Fruit fly (Drosophila melanogaster) whole organism, embryonic: Measurements from ENCODE around the gene CG17359.

Source experiments
- BtbVII ChIP-seq: fragments of 200-800 bp; sonication (Bioruptor generic); optimal IDR thresholded peaks from 3 replicates; lab custom pipeline; 2017; ENCODE audit warnings: missing biosample characterization, mild to moderate bottlenecking, missing genetic modification characterization
- CG12155 ChIP-seq: fragments of 200-800 bp; sonication (Bioruptor generic); optimal IDR thresholded peaks from 3 replicates; lab custom pipeline; 2016; ENCODE audit warnings: missing biosample characterization, missing genetic modification characterization
- CG15479 ChIP-seq: fragments of 200-800 bp; sonication (Bioruptor generic); optimal IDR thresholded peaks from 3 replicates; lab custom pipeline; 2019; ENCODE audit warnings: missing biosample characterization, mild to moderate bottlenecking, missing genetic modification characterization, moderate library complexity
- CG1603 ChIP-seq: fragments of 200-800 bp; sonication (Bioruptor generic); optimal IDR thresholded peaks from 2 replicates; lab custom pipeline; 2019; ENCODE audit warnings: missing biosample characterization, mild to moderate bottlenecking, missing genetic modification characterization, moderate library complexity
- CG16813 ChIP-seq: fragments of 200-800 bp; sonication (Bioruptor generic); IDR thresholded peaks from 3 replicates; pipeline ENCODE4 v1.3.6; 2022; ENCODE audit warnings: missing biosample characterization, missing genetic modification characterization; ENCODE audit not compliant: partially characterized antibody
- CG17361 ChIP-seq: fragments of 200-800 bp; sonication (Bioruptor generic); IDR thresholded peaks from 3 replicates; pipeline ENCODE4 v1.3.6; 2022; ENCODE audit warnings: missing biosample characterization, missing genetic modification characterization
- CG17568 ChIP-seq: fragments of 200-800 bp; sonication (Bioruptor generic); optimal IDR thresholded peaks from 2 replicates; lab custom pipeline; 2018; ENCODE audit warnings: missing biosample characterization, mild to moderate bottlenecking, missing genetic modification characterization, moderate library complexity
- CG17829 ChIP-seq: fragments of 200-800 bp; optimal IDR thresholded peaks from 2 replicates; lab custom pipeline; 2019; ENCODE audit warnings: missing biosample characterization, mild to moderate bottlenecking, missing genetic modification characterization, moderate library complexity
- CG2202 ChIP-seq: fragments of 200-800 bp; sonication (Bioruptor generic); optimal IDR thresholded peaks from 2 replicates; lab custom pipeline; 2018; ENCODE audit warnings: missing biosample characterization, mild to moderate bottlenecking, missing genetic modification characterization
- CG2712 ChIP-seq: fragments of 200-800 bp; optimal IDR thresholded peaks from 3 replicates; lab custom pipeline; 2019; ENCODE audit warnings: missing biosample characterization, mild to moderate bottlenecking, missing genetic modification characterization, moderate library complexity
- CG31365 ChIP-seq: fragments of 200-800 bp; sonication (Bioruptor generic); optimal IDR thresholded peaks from 2 replicates; lab custom pipeline; 2018; ENCODE audit warnings: missing biosample characterization, mild to moderate bottlenecking, missing genetic modification characterization
- CG4282 ChIP-seq: fragments of 200-800 bp; sonication (Bioruptor generic); optimal IDR thresholded peaks from 2 replicates; lab custom pipeline; 2016; ENCODE audit warnings: missing biosample characterization, missing genetic modification characterization
- CG4328 ChIP-seq: fragments of 200-800 bp; sonication (Bioruptor generic); optimal IDR thresholded peaks from 3 replicates; lab custom pipeline; 2017; ENCODE audit warnings: missing biosample characterization, missing genetic modification reagents, missing genetic modification characterization
- CG5180 ChIP-seq: fragments of 200-800 bp; sonication (Bioruptor generic); optimal IDR thresholded peaks from 3 replicates; lab custom pipeline; 2017; ENCODE audit warnings: missing biosample characterization, missing genetic modification characterization, mild to moderate bottlenecking, moderate library complexity, missing genetic modification reagents
- CG6175 ChIP-seq: fragments of 200-800 bp; sonication (Bioruptor generic); IDR thresholded peaks from 3 replicates; pipeline ENCODE4 v1.3.6; 2022; ENCODE audit warnings: missing biosample characterization, missing genetic modification characterization
- CG7556 ChIP-seq: fragments of 200-800 bp; sonication (Bioruptor generic); optimal IDR thresholded peaks from 2 replicates; lab custom pipeline; 2017; ENCODE audit warnings: missing biosample characterization, mild to moderate bottlenecking, missing genetic modification characterization
- CG7928 ChIP-seq: fragments of 200-800 bp; sonication (Bioruptor generic); optimal IDR thresholded peaks from 2 replicates; lab custom pipeline; 2017; ENCODE audit warnings: missing biosample characterization, mild to moderate bottlenecking, missing genetic modification characterization
- CG7963 ChIP-seq: fragments of 200-800 bp; sonication (Bioruptor generic); IDR thresholded peaks from 3 replicates; pipeline ENCODE4 v1.3.6; 2022; ENCODE audit warnings: missing biosample characterization, missing genetic modification characterization; ENCODE audit not compliant: partially characterized antibody
- CG8359 ChIP-seq: fragments of 200-800 bp; sonication (Bioruptor generic); optimal IDR thresholded peaks from 2 replicates; lab custom pipeline; 2017; ENCODE audit warnings: missing biosample characterization, mild to moderate bottlenecking, missing genetic modification characterization, borderline replicate concordance
- CG8924 ChIP-seq: fragments of 200-800 bp; optimal IDR thresholded peaks from 3 replicates; lab custom pipeline; 2019; ENCODE audit warnings: missing biosample characterization, mild to moderate bottlenecking, missing genetic modification characterization, moderate library complexity
- D19B ChIP-seq: fragments of 200-800 bp; sonication (Bioruptor generic); optimal IDR thresholded peaks from 2 replicates; lab custom pipeline; 2017; ENCODE audit warnings: missing biosample characterization, mild to moderate bottlenecking, missing genetic modification characterization
- E2f2 ChIP-seq: fragments of 200-800 bp; sonication (Bioruptor generic); IDR thresholded peaks from 2 replicates; pipeline ENCODE4 v1.3.6; 2022; ENCODE audit warnings: missing biosample characterization, missing genetic modification characterization
- Ets65A ChIP-seq: fragments of 200-800 bp; sonication (Bioruptor generic); peaks from one replicate; lab custom pipeline; 2016; ENCODE audit warnings: missing biosample characterization, missing genetic modification characterization
- Fer2 ChIP-seq: fragments of 200-800 bp; sonication (Bioruptor generic); optimal IDR thresholded peaks from 2 replicates; lab custom pipeline; 2018; ENCODE audit warnings: missing biosample characterization, mild to moderate bottlenecking, missing genetic modification characterization, moderate library complexity
- Fer3 ChIP-seq: fragments of 200-800 bp; sonication (Bioruptor generic); optimal IDR thresholded peaks from 2 replicates; lab custom pipeline; 2018; ENCODE audit warnings: missing biosample characterization, mild to moderate bottlenecking, missing genetic modification characterization, moderate library complexity
- Gsc ChIP-seq: fragments of 200-800 bp; sonication (Bioruptor generic); IDR thresholded peaks from 2 replicates; pipeline ENCODE4 v1.3.6; 2022; ENCODE audit warnings: missing biosample characterization, missing genetic modification characterization
- Hmx ChIP-seq: fragments of 200-800 bp; sonication (Bioruptor generic); optimal IDR thresholded peaks from 2 replicates; lab custom pipeline; 2016; ENCODE audit warnings: missing biosample characterization, missing genetic modification characterization
- Myb ChIP-seq: fragments of 200-800 bp; sonication (Bioruptor generic); optimal IDR thresholded peaks from 2 replicates; lab custom pipeline; 2016; ENCODE audit warnings: missing biosample characterization, missing genetic modification characterization
- NC2β ChIP-seq: fragments of 200-800 bp; sonication (Bioruptor generic); optimal IDR thresholded peaks from 2 replicates; lab custom pipeline; 2016; ENCODE audit warnings: missing biosample characterization, missing genetic modification characterization
- Nf-YB ChIP-seq: fragments of 200-800 bp; sonication (Bioruptor generic); optimal IDR thresholded peaks from 3 replicates; lab custom pipeline; 2019; ENCODE audit warnings: missing biosample characterization, mild to moderate bottlenecking, missing genetic modification characterization, moderate library complexity
- Pdp1 ChIP-seq, 2 experiments: fragments of 200-800 bp; sonication (Bioruptor generic); optimal IDR thresholded peaks; 3 replicates each; lab custom pipeline; 2016; ENCODE audit warnings: missing biosample characterization in 2 of 2, missing genetic modification characterization in 2 of 2, mild to moderate bottlenecking in 1 of 2, moderate library complexity in 1 of 2
- TFAM ChIP-seq: fragments of 200-800 bp; sonication (Bioruptor generic); optimal IDR thresholded peaks from 2 replicates; lab custom pipeline; 2017; ENCODE audit warnings: missing biosample characterization, missing genetic modification characterization, inconsistent platforms
- ab ChIP-seq: fragments of 200-800 bp; sonication (Bioruptor generic); optimal IDR thresholded peaks from 2 replicates; lab custom pipeline; 2016; ENCODE audit warnings: missing biosample characterization, missing genetic modification characterization
- al ChIP-seq: fragments of 200-800 bp; sonication (Bioruptor generic); IDR thresholded peaks from 2 replicates; pipeline ENCODE4 v1.3.6; 2022; ENCODE audit warnings: missing biosample characterization, missing genetic modification characterization
- aop ChIP-seq: fragments of 200-800 bp; sonication (Bioruptor generic); IDR thresholded peaks from 2 replicates; pipeline ENCODE4 v1.3.6; 2022; ENCODE audit warnings: missing biosample characterization, missing genetic modification characterization
- cad ChIP-seq: fragments of >200 bp; optimal IDR thresholded peaks from 2 replicates; lab custom pipeline; 2017; ENCODE audit warnings: missing biosample characterization, missing genetic modification characterization
- dimm ChIP-seq: fragments of 200-800 bp; sonication (Bioruptor generic); IDR thresholded peaks from 2 replicates; pipeline ENCODE4 v1.3.6; 2022; ENCODE audit warnings: missing biosample characterization, missing genetic modification characterization
- eve ChIP-seq, 2 experiments: fragments of >200 bp; optimal IDR thresholded peaks; 2 replicates each; lab custom pipeline; 2017; ENCODE audit warnings: missing biosample characterization in 2 of 2, missing genetic modification characterization in 2 of 2
- exex ChIP-seq: fragments of 200-800 bp; sonication (Bioruptor generic); optimal IDR thresholded peaks from 4 replicates; lab custom pipeline; 2018; ENCODE audit warnings: missing biosample characterization, mild to moderate bottlenecking, missing genetic modification characterization, moderate library complexity
- grau ChIP-seq: fragments of 200-800 bp; optimal IDR thresholded peaks from 3 replicates; lab custom pipeline; 2019; ENCODE audit warnings: missing biosample characterization, mild to moderate bottlenecking, missing genetic modification characterization, moderate library complexity
- grn ChIP-seq: fragments of 200-800 bp; sonication (Bioruptor generic); optimal IDR thresholded peaks from 3 replicates; lab custom pipeline; 2017; ENCODE audit warnings: missing biosample characterization, missing genetic modification characterization
- gt ChIP-seq: fragments of 200-800 bp; sonication (Bioruptor generic); IDR thresholded peaks from 2 replicates; pipeline ENCODE4 v1.3.6; 2022; ENCODE audit warnings: missing biosample characterization, missing genetic modification characterization
- nom ChIP-seq: fragments of 200-800 bp; sonication (Bioruptor generic); optimal IDR thresholded peaks from 2 replicates; lab custom pipeline; 2017; ENCODE audit warnings: missing biosample characterization, missing genetic modification characterization, mild to moderate bottlenecking, moderate library complexity, missing genetic modification reagents
- p53 ChIP-seq: fragments of 200-800 bp; sonication (Bioruptor generic); optimal IDR thresholded peaks from 2 replicates; lab custom pipeline; 2016; ENCODE audit warnings: missing biosample characterization, missing genetic modification characterization
- peb ChIP-seq: fragments of 200-800 bp; sonication (Bioruptor generic); IDR thresholded peaks from 2 replicates; pipeline ENCODE4 v1.3.6; 2022; ENCODE audit warnings: missing biosample characterization, missing genetic modification characterization
- sna ChIP-seq: fragments of 200-800 bp; sonication (Bioruptor generic); IDR thresholded peaks from 2 replicates; pipeline ENCODE4 v1.3.6; 2022; ENCODE audit warnings: missing biosample characterization, missing genetic modification characterization; ENCODE audit not compliant: partially characterized antibody
- tna ChIP-seq: fragments of 200-800 bp; sonication (Bioruptor generic); IDR thresholded peaks from 2 replicates; pipeline ENCODE4 v1.3.6; 2022; ENCODE audit warnings: missing biosample characterization, missing genetic modification characterization; ENCODE audit not compliant: partially characterized antibody
- toy ChIP-seq: fragments of 200-800 bp; sonication (Bioruptor generic); IDR thresholded peaks from 2 replicates; pipeline ENCODE4 v1.3.6; 2022; ENCODE audit warnings: missing biosample characterization, missing genetic modification characterization
- trem ChIP-seq: fragments of 200-800 bp; optimal IDR thresholded peaks from 3 replicates; lab custom pipeline; 2019; ENCODE audit warnings: missing biosample characterization, mild to moderate bottlenecking, missing genetic modification characterization, moderate library complexity
- tup ChIP-seq: fragments of 200-800 bp; sonication (Bioruptor generic); optimal IDR thresholded peaks from 2 replicates; lab custom pipeline; 2016; ENCODE audit warnings: missing biosample characterization, mild to moderate bottlenecking, missing genetic modification characterization, moderate library complexity
- twi ChIP-seq: fragments of 200-800 bp; optimal IDR thresholded peaks from 2 replicates; lab custom pipeline; 2019; ENCODE audit warnings: missing biosample characterization, mild to moderate bottlenecking, missing genetic modification characterization, moderate library complexity
- zfh2 ChIP-seq: fragments of 200-800 bp; sonication (Bioruptor generic); optimal IDR thresholded peaks from 2 replicates; lab custom pipeline; 2016; ENCODE audit warnings: missing biosample characterization, missing genetic modification characterization

CG17359 gene

DNA sequence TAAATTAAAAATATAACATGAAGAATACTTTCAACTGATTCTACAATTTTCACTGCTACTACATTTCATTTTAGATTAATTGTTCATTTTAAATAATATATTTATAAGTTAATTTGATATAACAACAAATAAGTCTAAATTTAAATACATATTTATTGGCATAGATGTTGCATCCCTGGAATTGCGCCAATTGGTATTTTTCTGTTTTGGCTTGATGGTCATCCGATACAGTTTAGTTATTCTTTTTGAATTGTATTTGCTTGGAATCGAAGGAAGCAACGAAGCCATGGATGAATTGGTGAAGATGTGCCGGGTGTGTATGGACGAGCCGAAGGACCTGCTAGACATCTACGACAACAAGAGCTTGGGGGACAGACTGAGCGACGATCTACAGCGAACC is 2.1 kb downstream of the CG17359 start, which contains the start of gene CG17361 (continued):
- TF ChIP-seq al (GFP tag; lab: Robert Waterston, UW) (no peak), Gsc (GFP tag; lab: Robert Waterston, UW) (no peak), exex (tag; lab: Kevin White, UChicago) (no peak), peb (no peak), CG7556 (GFP tag; lab: Kevin White, UChicago) (no peak), CG4282 (GFP tag; lab: Kevin White, UChicago) (no peak), CG17361 (GFP tag; lab: Robert Waterston, UW) (peak; percentile 61; the same call in 2 of the 3 replicates), tna (GFP tag; lab: Robert Waterston, UW) (no peak), Fer3 (tag; lab: Kevin White, UChicago) (no peak), Hmx (GFP tag; lab: Kevin White, UChicago) (no peak), CG8359 (no peak), zfh2 (GFP tag; lab: Kevin White, UChicago) (no peak), CG6175 (GFP tag; lab: Robert Waterston, UW) (no peak), CG17829 (tag; lab: Kevin White, UChicago) (peak; percentile 11), trem (tag; lab: Kevin White, UChicago) (peak; percentile 22), CG1603 (peak; percentile 20), E2f2 (peak; percentile 64), D19B (GFP tag; lab: Kevin White, UChicago) (no peak), CG12155 (GFP tag; lab: Kevin White, UChicago) (no peak), CG15479 (GFP tag; lab: Kevin White, UChicago) (no peak), CG7963 (GFP tag; lab: Robert Waterston, UW) (no peak), CG7928 (GFP tag; lab: Kevin White, UChicago) (peak; percentile 81), dimm (GFP tag; lab: Robert Waterston, UW) (no peak), CG2202 (tag; lab: Kevin White, UChicago) (no peak), grau (tag; lab: Kevin White, UChicago) (peak; percentile 36), CG2712 (tag; lab: Kevin White, UChicago) (peak; percentile 15), Nf-YB (GFP tag; lab: Kevin White, UChicago) (no peak), gt (GFP tag; lab: Robert Waterston, UW) (no peak), Myb (GFP tag; lab: Kevin White, UChicago) (no peak), eve (GFP tag; optimal IDR thresholded peaks at IDR 0.05; lab: Kevin White, UChicago) (no peak), toy (GFP tag; lab: Robert Waterston, UW) (no peak), cad (no peak), BtbVII (GFP tag; lab: Kevin White, UChicago) (no peak), tup (GFP tag; lab: Kevin White, UChicago) (no peak), NC2β (no peak), CG17568 (no peak), Pdp1 (GFP tag; optimal IDR thresholded peaks at IDR 0.05; lab: Kevin White, UChicago) (no peak), CG8924 (tag; lab: Kevin White, UChicago) (peak; percentile 23), twi (tag; lab: Kevin White, UChicago) (no peak), CG5180 (no peak), grn (GFP tag; lab: Kevin White, UChicago) (no peak), sna (GFP tag; lab: Robert Waterston, UW) (no peak), CG16813 (GFP tag; lab: Robert Waterston, UW) (no peak), Fer2 (tag; lab: Kevin White, UChicago) (no peak), CG31365 (tag; lab: Kevin White, UChicago) (no peak), p53 (no peak), aop (GFP tag; lab: Robert Waterston, UW) (no peak), ab (GFP tag; lab: Kevin White, UChicago) (no peak), CG4328 (GFP tag; lab: Kevin White, UChicago) (no peak), Ets65A (no peak), TFAM (GFP tag; lab: Kevin White, UChicago) (no peak), nom (no peak)
